Fruit fly (Drosophila melanogaster): ENCODE results near the gene CG13445.
A peak's percentile ranks its signal among the peaks of the same experiment; 100 is the strongest.

The CG13445 gene

DNA sequence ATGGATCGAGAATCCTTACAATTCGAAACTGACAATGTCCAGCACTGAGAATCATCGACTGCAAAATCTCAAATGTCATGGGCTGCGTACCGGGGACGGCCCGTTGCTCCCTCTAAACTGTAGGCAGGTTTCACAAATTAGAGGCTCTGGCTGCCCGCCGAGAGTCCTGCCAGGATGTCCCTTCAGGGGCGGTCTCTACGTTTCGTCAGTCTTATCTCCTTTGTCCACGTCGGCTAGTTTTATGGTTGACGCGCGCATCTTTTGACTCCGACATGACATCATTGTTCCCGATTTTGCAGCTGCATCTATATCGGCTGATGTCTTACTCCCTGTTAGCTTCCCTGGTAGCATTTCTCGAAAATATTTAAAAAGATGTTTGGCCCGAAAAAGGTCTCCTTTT is 7.2 kb upstream of the CG13445 start:
- TF ChIP-seq CG6163 (GFP tag; IDR thresholded peaks at IDR 0.05) (no peak), cyc (GFP tag; optimal IDR thresholded peaks at IDR 0.05) (no peak), CG11762 (GFP tag; optimal IDR thresholded peaks at IDR 0.05; ENCODE audit: insufficient read depth) (no peak), Eip78C (GFP tag) (no peak), CG7368 (GFP tag; optimal IDR thresholded peaks at IDR 0.05) (no peak), CG6276 (GFP tag; optimal IDR thresholded peaks at IDR 0.05) (no peak), dac (GFP tag; optimal IDR thresholded peaks at IDR 0.05) (no peak), CG15336 (GFP tag; IDR thresholded peaks at IDR 0.05) (no peak), Ets96B (tag; optimal IDR thresholded peaks at IDR 0.05) (no peak), pdm3 (GFP tag; optimal IDR thresholded peaks at IDR 0.05) (no peak), achi (GFP tag; optimal IDR thresholded peaks at IDR 0.05) (no peak), CG6808 (GFP tag; optimal IDR thresholded peaks at IDR 0.05) (no peak), vri (GFP tag; optimal IDR thresholded peaks at IDR 0.05) (no peak), fd85E (GFP tag; optimal IDR thresholded peaks at IDR 0.05) (no peak), CG9139 (GFP tag; optimal IDR thresholded peaks at IDR 0.05) (no peak)

DNA sequence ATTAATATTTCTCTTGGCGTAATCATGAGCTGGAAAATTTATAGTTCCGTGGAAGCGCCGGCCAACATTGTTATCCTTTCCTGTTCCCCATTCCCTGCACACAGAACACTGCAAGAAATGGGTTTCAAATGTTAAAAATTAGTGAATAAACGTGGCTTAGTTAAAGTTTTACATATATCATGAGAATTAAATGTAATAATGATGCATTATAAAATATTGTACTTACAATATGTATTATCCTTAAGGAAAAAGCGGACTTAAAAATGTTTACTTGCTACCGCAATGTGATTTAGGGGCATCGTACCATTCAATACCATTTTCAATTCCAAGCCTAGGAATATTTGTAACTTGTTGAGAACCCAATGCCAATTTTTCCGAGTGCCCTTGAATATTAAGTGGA is 6.6 kb upstream of the CG13445 start:
- TF ChIP-seq achi (GFP tag; optimal IDR thresholded peaks at IDR 0.05) = no peak
- TF ChIP-seq esn (GFP tag; optimal IDR thresholded peaks at IDR 0.05) = no peak
- TF ChIP-seq fd85E (GFP tag; optimal IDR thresholded peaks at IDR 0.05) = no peak
- no peak for TF ChIP-seq CG8319 (GFP tag; optimal IDR thresholded peaks at IDR 0.05)
- no peak for TF ChIP-seq CG6276 (GFP tag; optimal IDR thresholded peaks at IDR 0.05)
- TF ChIP-seq CG6792 (GFP tag; optimal IDR thresholded peaks at IDR 0.05) = no peak
- TF ChIP-seq Hr39 (GFP tag; optimal IDR thresholded peaks at IDR 0.05) = no peak
- TF ChIP-seq CG9139 (GFP tag; optimal IDR thresholded peaks at IDR 0.05) = no peak
- TF ChIP-seq OdsH (GFP tag; optimal IDR thresholded peaks at IDR 0.05) = no peak
- no peak for TF ChIP-seq CG32006 (GFP tag; optimal IDR thresholded peaks at IDR 0.05)

DNA sequence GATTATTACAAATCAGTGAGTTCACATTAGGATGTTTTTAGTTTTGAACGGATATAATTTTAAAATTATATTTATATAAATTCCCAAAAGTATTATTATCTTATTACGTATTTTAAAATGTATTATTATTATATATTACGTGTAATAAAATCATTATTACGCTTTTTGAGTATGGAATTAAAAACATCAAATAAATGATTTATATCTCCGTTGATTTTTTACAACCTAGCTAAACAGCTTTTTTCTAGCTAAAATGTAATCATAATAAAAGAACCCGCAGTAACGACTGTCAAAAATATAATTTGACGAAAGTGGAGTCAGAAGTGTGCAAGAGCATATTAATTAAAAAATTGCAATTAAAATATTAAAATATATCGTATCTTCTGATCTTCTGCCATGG is 1.3 kb upstream of the CG13445 start, which contains the start of gene CG6244:
TSS of gene CG6244 (plus strand) at position 301 of the 400 bp plus-strand sequence.
- TF ChIP-seq Sox14 (GFP tag; optimal IDR thresholded peaks at IDR 0.05) = no peak
- TF ChIP-seq svp (GFP tag) = no peak
- TF ChIP-seq CG6163 (GFP tag; IDR thresholded peaks at IDR 0.05) = no peak
- no peak for TF ChIP-seq fkh (GFP tag; optimal IDR thresholded peaks at IDR 0.05)
- no peak for TF ChIP-seq Hr4 (GFP tag; optimal IDR thresholded peaks at IDR 0.05)
- TF ChIP-seq eg (GFP tag; IDR thresholded peaks at IDR 0.05) = no peak
- TF ChIP-seq CG10631 (GFP tag; optimal IDR thresholded peaks at IDR 0.05) = no peak

DNA sequence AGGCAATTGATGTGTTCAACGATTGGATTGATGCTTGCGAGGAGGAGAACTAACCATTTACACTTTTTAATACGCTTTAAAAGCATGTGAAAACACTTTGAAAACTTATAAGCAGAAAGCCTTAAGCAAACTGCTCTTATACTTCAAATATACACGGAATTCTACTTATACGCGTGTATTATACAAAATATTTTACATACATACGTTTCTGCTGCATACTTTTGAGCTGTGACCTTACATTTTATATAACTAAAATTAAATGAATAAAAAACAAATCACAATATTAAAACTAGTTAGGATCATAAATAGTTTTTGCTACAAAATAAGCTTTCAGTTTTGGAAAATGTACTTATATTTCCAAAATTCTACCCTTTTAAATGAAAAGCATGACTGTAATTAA is 618 bp upstream of the CG13445 start:
- peak; percentile 5 for TF ChIP-seq Eip78C (GFP tag)
- TF ChIP-seq OdsH (GFP tag; optimal IDR thresholded peaks at IDR 0.05) = no peak

DNA sequence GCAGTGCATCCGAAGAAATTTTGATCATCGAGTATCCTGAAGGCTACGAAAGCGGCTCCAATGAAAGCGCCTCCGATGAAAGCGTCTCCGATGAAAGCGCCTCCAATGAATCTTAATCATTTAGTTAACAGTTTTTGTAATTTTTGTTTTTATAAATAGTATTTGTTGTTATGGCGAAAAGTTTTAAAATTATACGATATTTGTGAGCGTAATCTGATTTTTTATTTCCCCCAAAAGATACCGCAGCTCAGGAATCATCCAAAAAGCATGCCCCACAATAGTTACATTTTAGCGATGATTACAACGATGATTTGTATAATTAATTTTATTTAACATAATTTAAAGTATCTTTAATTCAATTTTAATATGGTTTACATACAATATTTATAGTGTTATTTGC is 483 bp downstream of the CG13445 start:
- no peak for TF ChIP-seq esn (GFP tag; optimal IDR thresholded peaks at IDR 0.05)
- no peak for TF ChIP-seq CG11902 (GFP tag; optimal IDR thresholded peaks at IDR 0.05)
- TF ChIP-seq Smox (GFP tag; optimal IDR thresholded peaks at IDR 0.05) = no peak
- TF ChIP-seq pdm3 (GFP tag; optimal IDR thresholded peaks at IDR 0.05) = no peak
- no peak for TF ChIP-seq dsx (GFP tag; optimal IDR thresholded peaks at IDR 0.05; ENCODE audit: poor library complexity, severe bottlenecking)
- TF ChIP-seq CG6276 (GFP tag; optimal IDR thresholded peaks at IDR 0.05) = no peak
- TF ChIP-seq Sox102F (GFP tag; optimal IDR thresholded peaks at IDR 0.05) = no peak
- TF ChIP-seq CG9139 (GFP tag; optimal IDR thresholded peaks at IDR 0.05) = no peak
- no peak for TF ChIP-seq Eip93F (GFP tag; optimal IDR thresholded peaks at IDR 0.05)
- no peak for TF ChIP-seq Hr38 (GFP tag; optimal IDR thresholded peaks at IDR 0.05)
- no peak for TF ChIP-seq fd59A (GFP tag; optimal IDR thresholded peaks at IDR 0.05)
- no peak for TF ChIP-seq Gug (GFP tag; IDR thresholded peaks at IDR 0.05)
- TF ChIP-seq CG1621 (tag; optimal IDR thresholded peaks at IDR 0.05) = no peak
- TF ChIP-seq achi (GFP tag; optimal IDR thresholded peaks at IDR 0.05) = no peak
- TF ChIP-seq Hr4 (GFP tag; optimal IDR thresholded peaks at IDR 0.05) = no peak

All from whole organism, prepupa.